Fruit fly (Drosophila melanogaster) whole organism, embryonic: Measurements from ENCODE around the gene gammaTub37C.

Source experiments
- Ada2b ChIP-seq: fragments of 200-800 bp; sonication (Bioruptor generic); IDR thresholded peaks from 2 replicates; pipeline ENCODE4 v1.3.6; 2022; ENCODE audit warnings: missing biosample characterization, missing genetic modification characterization
- Adf1 ChIP-seq: fragments of 200-800 bp; sonication (Bioruptor generic); IDR thresholded peaks from 2 replicates; pipeline ENCODE4 v1.3.6; 2022; ENCODE audit warnings: missing biosample characterization, missing genetic modification characterization
- Atf-2 ChIP-seq: fragments of 200-800 bp; sonication (Bioruptor generic); optimal IDR thresholded peaks from 2 replicates; lab custom pipeline; 2016; ENCODE audit warnings: missing biosample characterization, missing genetic modification characterization
- Atf6 ChIP-seq: fragments of 200-800 bp; sonication (Bioruptor generic); IDR thresholded peaks from 2 replicates; pipeline ENCODE4 v1.3.6; 2022; ENCODE audit warnings: missing biosample characterization, missing genetic modification characterization
- CG10147 ChIP-seq: fragments of 200-800 bp; sonication (Bioruptor generic); optimal IDR thresholded peaks from 2 replicates; lab custom pipeline; 2019; ENCODE audit warnings: missing biosample characterization, mild to moderate bottlenecking, missing genetic modification characterization, moderate library complexity
- CG10654 ChIP-seq: fragments of 200-800 bp; sonication (Bioruptor generic); optimal IDR thresholded peaks from 2 replicates; lab custom pipeline; 2016; ENCODE audit warnings: missing biosample characterization, missing genetic modification characterization
- CG11504 ChIP-seq: fragments of 200-800 bp; sonication (Bioruptor generic); optimal IDR thresholded peaks from 3 replicates; lab custom pipeline; 2019; ENCODE audit warnings: missing biosample characterization, mild to moderate bottlenecking, missing genetic modification characterization, moderate library complexity
- CG12071 ChIP-seq: fragments of 200-800 bp; sonication (Bioruptor generic); optimal IDR thresholded peaks from 3 replicates; lab custom pipeline; 2018; ENCODE audit warnings: missing biosample characterization, mild to moderate bottlenecking, missing genetic modification characterization
- CG12299 ChIP-seq: fragments of 200-800 bp; sonication (Bioruptor generic); optimal IDR thresholded peaks from 2 replicates; lab custom pipeline; 2018; ENCODE audit warnings: missing biosample characterization, mild to moderate bottlenecking, missing genetic modification characterization
- CG13775 ChIP-seq: fragments of 200-800 bp; sonication (Bioruptor generic); optimal IDR thresholded peaks from 3 replicates; lab custom pipeline; 2017; ENCODE audit warnings: missing biosample characterization, mild to moderate bottlenecking, missing genetic modification characterization
- CG14860 ChIP-seq: fragments of 200-800 bp; sonication (Bioruptor generic); IDR thresholded peaks from 3 replicates; pipeline ENCODE4 v1.3.6; 2022; ENCODE audit warnings: missing biosample characterization, missing genetic modification characterization; ENCODE audit not compliant: partially characterized antibody
- CG14965 ChIP-seq: fragments of 200-800 bp; sonication (Bioruptor generic); optimal IDR thresholded peaks from 2 replicates; lab custom pipeline; 2016; ENCODE audit warnings: missing biosample characterization, missing genetic modification characterization, borderline replicate concordance
- CG2199 ChIP-seq: fragments of 200-800 bp; sonication (Bioruptor generic); IDR thresholded peaks from 3 replicates; pipeline ENCODE4 v1.3.6; 2022; ENCODE audit warnings: missing biosample characterization, missing genetic modification characterization
- CG42726 ChIP-seq: fragments of 200-800 bp; sonication (Bioruptor generic); IDR thresholded peaks from 2 replicates; pipeline ENCODE4 v1.3.6; 2022; ENCODE audit warnings: missing biosample characterization, missing genetic modification characterization; ENCODE audit not compliant: partially characterized antibody
- CG4360 ChIP-seq: fragments of 200-800 bp; sonication (Bioruptor generic); IDR thresholded peaks from 2 replicates; pipeline ENCODE4 v1.3.6; 2022; ENCODE audit warnings: missing biosample characterization, missing genetic modification characterization
- CG4404 ChIP-seq: fragments of 200-800 bp; sonication (Bioruptor generic); IDR thresholded peaks from 2 replicates; pipeline ENCODE4 v1.3.6; 2022; ENCODE audit warnings: missing biosample characterization, missing genetic modification characterization
- CG4424 ChIP-seq: fragments of 200-800 bp; sonication (Bioruptor generic); optimal IDR thresholded peaks from 3 replicates; lab custom pipeline; 2016; ENCODE audit warnings: missing biosample characterization, missing genetic modification characterization
- CG7963 ChIP-seq: fragments of 200-800 bp; sonication (Bioruptor generic); IDR thresholded peaks from 3 replicates; pipeline ENCODE4 v1.3.6; 2022; ENCODE audit warnings: missing biosample characterization, missing genetic modification characterization; ENCODE audit not compliant: partially characterized antibody
- CHES-1-like ChIP-seq: fragments of 200-800 bp; sonication (Bioruptor generic); optimal IDR thresholded peaks from 2 replicates; lab custom pipeline; 2016; ENCODE audit warnings: missing biosample characterization, missing genetic modification characterization
- D ChIP-seq, 2 experiments: fragments of 200-800 bp in 1 of 2; fragments of >200 bp in 1 of 2; sonication (Bioruptor generic) in 1 of 2; optimal IDR thresholded peaks; 2 replicates in 1 of 2; 3 replicates in 1 of 2; lab custom pipeline; 2017; ENCODE audit warnings: mild to moderate bottlenecking in 1 of 2, missing biosample characterization in 1 of 2, missing genetic modification characterization in 1 of 2, missing genetic modification reagents in 1 of 2
- D19A ChIP-seq: fragments of 200-800 bp; optimal IDR thresholded peaks from 3 replicates; lab custom pipeline; 2019; ENCODE audit warnings: missing biosample characterization, mild to moderate bottlenecking, missing genetic modification characterization, moderate library complexity
- D19B ChIP-seq: fragments of 200-800 bp; sonication (Bioruptor generic); optimal IDR thresholded peaks from 2 replicates; lab custom pipeline; 2017; ENCODE audit warnings: missing biosample characterization, mild to moderate bottlenecking, missing genetic modification characterization
- H2.0 ChIP-seq: fragments of 200-800 bp; sonication (Bioruptor generic); IDR thresholded peaks from 2 replicates; pipeline ENCODE4 v1.3.6; 2022; ENCODE audit warnings: missing biosample characterization, missing genetic modification characterization
- HLH4C ChIP-seq: fragments of 200-800 bp; sonication (Bioruptor generic); IDR thresholded peaks from 3 replicates; pipeline ENCODE4 v1.3.6; 2022; ENCODE audit warnings: missing biosample characterization, missing genetic modification characterization; ENCODE audit not compliant: partially characterized antibody
- HLHmδ ChIP-seq: fragments of 200-800 bp; sonication (Bioruptor generic); optimal IDR thresholded peaks from 2 replicates; lab custom pipeline; 2018; ENCODE audit warnings: missing biosample characterization, mild to moderate bottlenecking, missing genetic modification characterization, moderate library complexity
- HmgD ChIP-seq: fragments of 200-800 bp; sonication (Bioruptor generic); optimal IDR thresholded peaks from 3 replicates; lab custom pipeline; 2016; ENCODE audit warnings: missing biosample characterization, missing genetic modification characterization
- Lhr ChIP-seq: fragments of 200-800 bp; sonication (Bioruptor generic); optimal IDR thresholded peaks from 3 replicates; lab custom pipeline; 2017; ENCODE audit warnings: mild to moderate bottlenecking, missing biosample characterization, missing genetic modification reagents, missing genetic modification characterization
- Myb ChIP-seq: fragments of 200-800 bp; sonication (Bioruptor generic); optimal IDR thresholded peaks from 2 replicates; lab custom pipeline; 2016; ENCODE audit warnings: missing biosample characterization, missing genetic modification characterization
- NFAT ChIP-seq: fragments of 200-800 bp; sonication (Bioruptor generic); IDR thresholded peaks from 2 replicates; pipeline ENCODE4 v1.3.6; 2022; ENCODE audit warnings: missing biosample characterization, missing genetic modification characterization
- Oli ChIP-seq: fragments of 200-800 bp; sonication (Bioruptor generic); optimal IDR thresholded peaks from 2 replicates; lab custom pipeline; 2018; ENCODE audit warnings: missing biosample characterization, mild to moderate bottlenecking, missing genetic modification characterization, moderate library complexity
- Xbp1 ChIP-seq: fragments of 200-800 bp; sonication (Bioruptor generic); optimal IDR thresholded peaks from 3 replicates; lab custom pipeline; 2016; ENCODE audit warnings: missing biosample characterization, mild to moderate bottlenecking, missing genetic modification characterization
- az2 ChIP-seq: fragments of 200-800 bp; sonication (Bioruptor generic); optimal IDR thresholded peaks from 3 replicates; lab custom pipeline; 2016; ENCODE audit warnings: missing biosample characterization, missing genetic modification characterization
- chinmo ChIP-seq: fragments of 200-800 bp; sonication (Bioruptor generic); IDR thresholded peaks from 4 replicates; pipeline ENCODE4 v1.3.6; 2022; ENCODE audit warnings: missing biosample characterization, missing genetic modification characterization; ENCODE audit not compliant: partially characterized antibody
- dm ChIP-seq: fragments of 200-800 bp; sonication (Bioruptor generic); optimal IDR thresholded peaks from 3 replicates; lab custom pipeline; 2016; ENCODE audit warnings: missing biosample characterization, missing genetic modification characterization
- fru ChIP-seq: fragments of >200 bp; optimal IDR thresholded peaks from 2 replicates; lab custom pipeline; 2017
- ftz-f1 ChIP-seq: fragments of 200-800 bp; sonication (Bioruptor generic); optimal IDR thresholded peaks from 2 replicates; lab custom pipeline; 2016; ENCODE audit warnings: missing biosample characterization, missing genetic modification characterization
- hb ChIP-seq: fragments of 200-800 bp; sonication (Bioruptor generic); IDR thresholded peaks from 3 replicates; pipeline ENCODE4 v1.3.6; 2022; ENCODE audit warnings: missing biosample characterization, missing genetic modification characterization; ENCODE audit not compliant: partially characterized antibody
- nom ChIP-seq: fragments of 200-800 bp; sonication (Bioruptor generic); optimal IDR thresholded peaks from 2 replicates; lab custom pipeline; 2017; ENCODE audit warnings: missing biosample characterization, missing genetic modification characterization, mild to moderate bottlenecking, moderate library complexity, missing genetic modification reagents
- odd ChIP-seq: fragments of 200-800 bp; sonication (Bioruptor generic); optimal IDR thresholded peaks from 2 replicates; lab custom pipeline; 2017; ENCODE audit warnings: missing biosample characterization, mild to moderate bottlenecking, missing genetic modification characterization
- pfk ChIP-seq: fragments of 200-800 bp; sonication (Bioruptor generic); optimal IDR thresholded peaks from 2 replicates; lab custom pipeline; 2018; ENCODE audit warnings: missing biosample characterization, mild to moderate bottlenecking, missing genetic modification characterization, moderate library complexity
- prd ChIP-seq, 3 experiments: fragments of >200 bp in 2 of 3; fragments of 200-800 bp in 1 of 3; sonication (Bioruptor generic) in 1 of 3; optimal IDR thresholded peaks in 2 of 3; IDR thresholded peaks in 1 of 3; 2 replicates in 2 of 3; 3 replicates in 1 of 3; pipeline versions ENCODE4 v1.3.6 to Lab custom; 2017 to 2022; ENCODE audit warnings: missing biosample characterization in 1 of 3, missing genetic modification characterization in 1 of 3
- run ChIP-seq: fragments of 200-800 bp; sonication (Bioruptor generic); optimal IDR thresholded peaks from 3 replicates; lab custom pipeline; 2018; ENCODE audit warnings: missing biosample characterization, mild to moderate bottlenecking, missing genetic modification characterization
- sens ChIP-seq: fragments of 200-800 bp; sonication (Bioruptor generic); peaks from one replicate; lab custom pipeline; 2016; ENCODE audit warnings: missing biosample characterization, missing genetic modification characterization
- tll ChIP-seq, 2 experiments: fragments of 200-800 bp in 1 of 2; fragments of >200 bp in 1 of 2; sonication (Bioruptor generic) in 1 of 2; optimal IDR thresholded peaks; 2 replicates each; lab custom pipeline; 2017 to 2019; ENCODE audit warnings: missing biosample characterization in 2 of 2, missing genetic modification characterization in 2 of 2, mild to moderate bottlenecking in 1 of 2, moderate library complexity in 1 of 2
- tna ChIP-seq: fragments of 200-800 bp; sonication (Bioruptor generic); IDR thresholded peaks from 2 replicates; pipeline ENCODE4 v1.3.6; 2022; ENCODE audit warnings: missing biosample characterization, missing genetic modification characterization; ENCODE audit not compliant: partially characterized antibody
- trem ChIP-seq: fragments of 200-800 bp; optimal IDR thresholded peaks from 3 replicates; lab custom pipeline; 2019; ENCODE audit warnings: missing biosample characterization, mild to moderate bottlenecking, missing genetic modification characterization, moderate library complexity
- wdn ChIP-seq: fragments of 200-800 bp; sonication (Bioruptor generic); IDR thresholded peaks from 2 replicates; pipeline ENCODE4 v1.3.6; 2022; ENCODE audit warnings: missing biosample characterization, missing genetic modification characterization
- zen ChIP-seq: fragments of 200-800 bp; sonication (Bioruptor generic); optimal IDR thresholded peaks from 3 replicates; lab custom pipeline; 2018; ENCODE audit warnings: missing biosample characterization, mild to moderate bottlenecking, missing genetic modification characterization, moderate library complexity

Gene gammaTub37C

DNA sequence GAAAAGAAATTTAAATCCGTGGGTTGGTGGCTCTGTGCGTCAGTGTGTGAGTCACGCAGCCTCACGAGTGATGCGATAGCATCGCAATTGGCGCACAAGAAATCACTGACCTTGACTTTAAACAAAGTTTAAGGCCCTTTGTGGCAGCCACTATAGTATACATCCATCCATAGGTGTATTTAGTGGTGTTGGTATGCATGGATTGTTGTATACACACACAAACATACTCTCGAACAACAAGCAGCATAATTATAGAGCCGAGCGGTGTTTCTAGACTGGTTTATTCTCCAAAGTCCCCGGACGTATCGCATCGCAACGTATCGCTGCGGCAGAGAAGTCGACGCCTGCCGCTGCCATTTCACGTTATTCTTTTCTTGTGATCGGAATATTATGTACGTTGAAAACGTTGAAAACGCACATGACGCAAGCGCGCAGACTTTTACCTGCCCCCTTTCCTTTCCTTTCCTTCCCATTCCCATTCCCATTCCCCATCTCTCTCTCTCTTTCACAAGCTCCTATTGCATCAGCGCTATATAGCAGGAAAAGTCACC lies 28.7 kb downstream of the gammaTub37C start (continued):
- no peak for TF ChIP-seq odd (GFP tag; lab: Kevin White, UChicago)
- TF ChIP-seq Xbp1 (GFP tag; lab: Kevin White, UChicago): no peak
- TF ChIP-seq CG4424: no peak
- no peak for TF ChIP-seq prd (optimal IDR thresholded peaks at IDR 0.05; lab: Kevin White, UChicago)
- TF ChIP-seq prd (GFP tag; IDR thresholded peaks at IDR 0.05; lab: Robert Waterston, UW): no peak
- TF ChIP-seq HmgD (GFP tag; lab: Kevin White, UChicago): no peak
- 0 out of 2 replicates have a peak, but pooled peaks have one; percentile 32 for TF ChIP-seq tna (GFP tag; lab: Robert Waterston, UW)
- TF ChIP-seq NFAT (GFP tag; lab: Robert Waterston, UW): no peak
- no peak for TF ChIP-seq Lhr (GFP tag; lab: Kevin White, UChicago)
- no peak for TF ChIP-seq az2
- no peak for TF ChIP-seq CG42726 (GFP tag; lab: Robert Waterston, UW)
- TF ChIP-seq CG14860 (GFP tag; lab: Robert Waterston, UW): no peak
- TF ChIP-seq Atf-2 (GFP tag; lab: Kevin White, UChicago): no peak
- no peak for TF ChIP-seq zen
- TF ChIP-seq CG7963 (GFP tag; lab: Robert Waterston, UW): no peak
- TF ChIP-seq CG13775 (GFP tag; lab: Kevin White, UChicago): no peak
- no peak for TF ChIP-seq Ada2b (GFP tag; lab: Robert Waterston, UW)
- TF ChIP-seq CG10654 (GFP tag; lab: Kevin White, UChicago): no peak
- no peak for TF ChIP-seq dm (GFP tag; lab: Kevin White, UChicago)
- no peak for TF ChIP-seq CG4404
- TF ChIP-seq chinmo (GFP tag; lab: Robert Waterston, UW): peak; percentile 94; the same call in 3 of the 4 replicates
- TF ChIP-seq pfk (GFP tag; lab: Kevin White, UChicago): peak; percentile 81
- TF ChIP-seq trem (tag; lab: Kevin White, UChicago): no peak
- peak; percentile 78 for TF ChIP-seq Adf1 (GFP tag; lab: Robert Waterston, UW)
- peak; percentile 11 for TF ChIP-seq HLHmδ
- no peak for TF ChIP-seq wdn
- no peak for TF ChIP-seq CG10147 (GFP tag; lab: Kevin White, UChicago)
- no peak for TF ChIP-seq H2.0 (GFP tag; lab: Robert Waterston, UW)
- no peak for TF ChIP-seq CG14965
- TF ChIP-seq CHES-1-like: no peak
- peak; percentile 70; the same call in 1 of the 3 replicates for TF ChIP-seq CG2199 (GFP tag; lab: Robert Waterston, UW)
- peak; percentile 24 for TF ChIP-seq ftz-f1
- TF ChIP-seq Atf6 (GFP tag; lab: Robert Waterston, UW): 0 out of 2 replicates have a peak, but pooled peaks have one; percentile 12
- no peak for TF ChIP-seq HLH4C
- TF ChIP-seq CG11504: no peak
- no peak for TF ChIP-seq run (tag; lab: Kevin White, UChicago)
- TF ChIP-seq CG12299: no peak
- TF ChIP-seq fru (lab: Kevin White, UChicago): no peak
- 0 out of 2 replicates have a peak, but pooled peaks have one; percentile 29 for TF ChIP-seq CG4360 (GFP tag; lab: Robert Waterston, UW)

DNA sequence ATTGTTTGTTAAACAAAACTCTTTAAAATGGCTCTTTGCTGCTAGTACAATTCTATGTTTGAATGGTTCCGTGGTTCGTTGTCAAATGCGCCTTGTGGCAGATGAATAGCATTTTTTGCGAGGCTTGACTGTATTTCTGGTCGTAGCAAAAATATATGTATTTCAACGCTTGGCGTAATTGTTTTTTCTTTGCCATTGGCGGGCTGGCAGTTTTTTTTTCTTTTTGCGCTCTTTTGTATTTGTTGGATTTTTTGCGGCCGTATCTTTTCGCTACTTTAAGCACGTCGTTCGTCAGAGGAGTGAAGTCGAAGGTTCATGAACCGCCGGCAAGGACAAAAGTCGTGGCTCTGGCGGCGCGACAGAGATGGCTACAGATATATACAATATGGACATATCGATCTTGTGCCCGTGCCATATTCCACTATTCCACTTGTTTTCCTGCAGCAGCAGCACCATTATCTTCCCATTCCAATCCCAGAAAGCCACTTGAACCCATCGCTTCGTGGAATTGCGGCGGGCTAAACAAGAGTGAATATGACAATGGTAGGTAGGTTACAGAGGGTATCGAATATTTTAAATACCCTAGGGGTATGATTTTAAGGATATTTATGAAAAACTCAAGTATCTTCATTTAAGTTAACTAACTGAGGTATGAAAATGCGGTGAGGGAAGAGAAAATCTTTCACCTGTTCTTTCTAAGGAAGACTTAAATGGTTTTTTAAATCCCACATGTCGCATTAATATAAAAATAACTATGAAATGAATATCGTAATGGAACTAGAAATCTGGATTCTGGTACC lies 29.4 kb downstream of the gammaTub37C start:
- TF ChIP-seq Myb (no peak), D19A (tag; lab: Kevin White, UChicago) (peak; percentile 49), tll (GFP tag; optimal IDR thresholded peaks at IDR 0.05; lab: Kevin White, UChicago) (peak in 1 of 2 experiments; percentile 31), hb (GFP tag; lab: Robert Waterston, UW) (no peak), CG14965 (no peak), CG12071 (GFP tag; lab: Kevin White, UChicago) (no peak), D19B (GFP tag; lab: Kevin White, UChicago) (peak; percentile 29), pfk (GFP tag; lab: Kevin White, UChicago) (peak; percentile 92), nom (peak; percentile 99), sens (GFP tag; lab: Kevin White, UChicago) (peak; percentile 56), Oli (tag; lab: Kevin White, UChicago) (no peak), D (optimal IDR thresholded peaks at IDR 0.05; lab: Kevin White, UChicago) (peak; percentile 16), D (GFP tag; optimal IDR thresholded peaks at IDR 0.05; lab: Kevin White, UChicago) (no peak)
